Worm (Caenorhabditis elegans): ENCODE data around the gene C04A11.5.
A peak's percentile ranks its signal among the peaks of the same experiment; 100 is the strongest.

C04A11.5 gene

DNA sequence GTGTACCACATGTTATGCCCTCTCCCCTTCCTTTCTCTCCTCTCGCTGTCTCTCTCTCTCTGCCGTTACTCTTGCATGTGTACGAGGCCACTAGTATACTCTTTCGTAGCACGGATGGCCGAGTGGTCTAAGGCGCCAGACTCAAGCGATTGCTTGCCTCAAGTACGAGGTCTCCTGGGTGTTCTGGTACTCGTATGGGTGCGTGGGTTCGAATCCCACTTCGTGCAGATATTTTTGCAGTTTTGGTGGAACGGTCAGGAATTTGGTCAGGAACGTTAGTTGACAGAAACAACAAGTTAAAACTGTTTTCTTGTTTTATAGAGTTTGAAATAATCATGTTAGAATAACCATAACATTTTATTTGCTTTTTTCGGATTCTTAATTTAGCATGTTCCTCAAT lies 1.1 kb downstream of the C04A11.5 start:
- TF ChIP-seq ceh-36 (tag; optimal IDR thresholded peaks at IDR 0.05): peak; percentile 97
- peak; percentile 99 for TF ChIP-seq aly-1 (tag; optimal IDR thresholded peaks at IDR 0.05)
- no peak for TF ChIP-seq ama-1 (optimal IDR thresholded peaks at IDR 0.05)
- TF ChIP-seq tbx-11 (GFP tag; IDR thresholded peaks at IDR 0.05): peak; percentile 99
- peak; percentile 99 for TF ChIP-seq ceh-13 (GFP tag; optimal IDR thresholded peaks at IDR 0.05)
- peak; percentile 96 for TF ChIP-seq hnd-1 (tag; optimal IDR thresholded peaks at IDR 0.05)
- peak; percentile 100 for TF ChIP-seq F13C5.2 (tag; optimal IDR thresholded peaks at IDR 0.05)
- peak; percentile 99 for TF ChIP-seq pes-1 (GFP tag; IDR thresholded peaks at IDR 0.05)
- peak; percentile 98 for TF ChIP-seq tra-4 (tag; optimal IDR thresholded peaks at IDR 0.05)
- TF ChIP-seq flt-1 (GFP tag; IDR thresholded peaks at IDR 0.05): peak; percentile 99
- TF ChIP-seq B0310.2 (tag; optimal IDR thresholded peaks at IDR 0.05): peak; percentile 99
- TF ChIP-seq scrt-1 (GFP tag; IDR thresholded peaks at IDR 0.05): peak; percentile 100
- TF ChIP-seq ets-7 (tag; optimal IDR thresholded peaks at IDR 0.05): peak; percentile 97
- TF ChIP-seq tbx-37 (GFP tag; conservative IDR thresholded peaks at IDR 0.05): peak; percentile 99
- peak; percentile 94 for TF ChIP-seq hmbx-1 (tag; optimal IDR thresholded peaks at IDR 0.05)
- TF ChIP-seq hmg-4 (GFP tag; optimal IDR thresholded peaks at IDR 0.05): peak; percentile 100
- TF ChIP-seq sea-1 (GFP tag; conservative IDR thresholded peaks at IDR 0.05): peak; percentile 100

DNA sequence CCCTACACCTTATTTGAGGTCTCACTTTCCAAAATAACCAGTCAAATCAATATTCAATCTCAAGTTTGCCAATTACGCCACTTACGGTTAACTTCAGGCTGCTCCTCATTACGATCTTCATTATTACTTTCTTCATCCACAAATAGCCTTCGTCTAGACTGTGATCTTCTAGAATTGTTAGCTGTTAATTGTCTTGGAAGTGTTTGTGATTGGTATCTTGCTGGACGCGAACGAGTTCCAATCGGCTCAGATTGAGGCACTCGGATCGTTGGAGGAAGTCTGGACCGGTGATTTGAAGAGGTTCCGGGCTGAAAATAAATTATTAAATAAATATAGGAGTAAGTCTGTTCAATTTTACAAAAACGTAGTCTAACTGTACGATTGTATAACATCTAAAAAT lies 2.5 kb downstream of the C04A11.5 start:
- no peak for TF ChIP-seq tbx-11 (GFP tag; IDR thresholded peaks at IDR 0.05)
- no peak for TF ChIP-seq scrt-1 (GFP tag; IDR thresholded peaks at IDR 0.05)

DNA sequence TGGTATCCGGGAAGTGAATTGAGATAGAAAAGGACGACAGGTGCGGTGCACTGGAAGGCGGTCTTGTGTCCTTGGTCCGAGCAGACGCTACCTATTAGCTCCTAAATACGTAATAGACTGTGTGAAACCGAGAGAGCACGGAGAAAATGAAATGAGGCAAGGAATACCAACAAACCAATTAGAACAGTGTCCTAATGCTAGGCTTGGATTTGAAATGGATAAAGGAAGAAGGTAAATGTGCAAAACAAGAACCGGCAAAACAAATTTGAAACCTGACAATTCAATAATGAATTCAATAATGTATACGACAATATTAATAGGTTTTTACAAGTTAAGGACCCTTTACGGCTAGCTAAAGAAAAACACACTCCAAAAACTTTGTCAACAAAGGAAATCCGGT lies 4.3 kb downstream of the C04A11.5 start, which contains the start of gene C04A11.2:
C04A11.2 (minus strand) TSS at position 101 of the 400 bp plus-strand sequence.
- TF ChIP-seq hmbx-1 (tag; optimal IDR thresholded peaks at IDR 0.05) (no peak), aly-1 (tag; optimal IDR thresholded peaks at IDR 0.05) (no peak), pes-1 (GFP tag; IDR thresholded peaks at IDR 0.05) (no peak), ceh-36 (tag; optimal IDR thresholded peaks at IDR 0.05) (no peak), B0310.2 (tag; optimal IDR thresholded peaks at IDR 0.05) (no peak), tra-4 (tag; optimal IDR thresholded peaks at IDR 0.05) (no peak), ceh-13 (GFP tag; optimal IDR thresholded peaks at IDR 0.05) (no peak), ama-1 (optimal IDR thresholded peaks at IDR 0.05) (no peak), scrt-1 (GFP tag; IDR thresholded peaks at IDR 0.05) (no peak), ets-7 (tag; optimal IDR thresholded peaks at IDR 0.05) (no peak), tbx-37 (GFP tag; conservative IDR thresholded peaks at IDR 0.05) (no peak), F13C5.2 (tag; optimal IDR thresholded peaks at IDR 0.05) (no peak), hmg-4 (GFP tag; optimal IDR thresholded peaks at IDR 0.05) (no peak), hnd-1 (tag; optimal IDR thresholded peaks at IDR 0.05) (no peak), flt-1 (GFP tag; IDR thresholded peaks at IDR 0.05) (no peak), tbx-11 (GFP tag; IDR thresholded peaks at IDR 0.05) (no peak), sea-1 (GFP tag; conservative IDR thresholded peaks at IDR 0.05) (no peak)

DNA sequence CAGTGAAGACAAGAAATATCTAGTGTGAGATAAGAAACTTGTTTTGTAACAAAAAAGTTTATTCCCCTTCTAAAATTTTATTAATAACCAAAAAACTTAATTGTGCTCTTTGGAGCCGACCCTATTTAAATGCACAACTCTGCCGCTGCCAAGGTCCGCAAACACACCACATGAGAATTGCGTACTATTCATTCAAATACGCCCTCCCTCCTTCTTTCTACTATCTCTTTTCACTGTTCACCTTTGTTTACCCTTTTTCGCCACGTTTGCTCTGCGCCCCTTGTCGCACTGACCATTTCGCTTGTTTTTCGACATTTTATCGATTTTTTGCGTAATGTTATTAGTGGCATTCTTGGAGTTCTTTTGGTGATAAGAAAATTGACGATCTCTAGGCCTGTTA lies 5.3 kb downstream of the C04A11.5 start:
- no peak for TF ChIP-seq ceh-13 (GFP tag; optimal IDR thresholded peaks at IDR 0.05)
- no peak for TF ChIP-seq tbx-11 (GFP tag; IDR thresholded peaks at IDR 0.05)
- TF ChIP-seq scrt-1 (GFP tag; IDR thresholded peaks at IDR 0.05): no peak
- no peak for TF ChIP-seq tra-4 (tag; optimal IDR thresholded peaks at IDR 0.05)
- no peak for TF ChIP-seq B0310.2 (tag; optimal IDR thresholded peaks at IDR 0.05)
- TF ChIP-seq ceh-36 (tag; optimal IDR thresholded peaks at IDR 0.05): no peak
- no peak for TF ChIP-seq hmbx-1 (tag; optimal IDR thresholded peaks at IDR 0.05)
- no peak for TF ChIP-seq tbx-37 (GFP tag; conservative IDR thresholded peaks at IDR 0.05)
- no peak for TF ChIP-seq hmg-4 (GFP tag; optimal IDR thresholded peaks at IDR 0.05)
- TF ChIP-seq F13C5.2 (tag; optimal IDR thresholded peaks at IDR 0.05): no peak
- no peak for TF ChIP-seq ets-7 (tag; optimal IDR thresholded peaks at IDR 0.05)
- no peak for TF ChIP-seq ama-1 (optimal IDR thresholded peaks at IDR 0.05)

DNA sequence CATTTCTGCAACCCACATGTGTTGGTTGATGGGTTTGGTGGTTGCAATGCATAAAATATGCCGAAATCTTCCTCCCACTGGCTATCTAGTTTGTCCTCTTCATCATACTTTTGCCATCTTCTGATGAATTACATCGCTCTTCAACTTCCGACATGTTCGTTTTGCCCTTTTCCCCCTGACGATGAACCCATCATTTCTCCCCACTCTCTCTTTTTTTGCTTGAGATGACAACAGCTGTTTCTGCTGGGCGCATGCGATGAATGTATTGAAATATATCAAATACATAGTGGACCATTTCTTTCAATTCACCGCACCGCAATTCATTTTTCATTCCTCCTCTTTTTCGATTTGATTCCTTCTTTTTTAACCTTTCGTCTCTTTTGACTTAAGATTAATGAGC lies 6.6 kb downstream of the C04A11.5 start:
- TF ChIP-seq flt-1 (GFP tag; IDR thresholded peaks at IDR 0.05): no peak
- no peak for TF ChIP-seq tbx-11 (GFP tag; IDR thresholded peaks at IDR 0.05)
- TF ChIP-seq ets-7 (tag; optimal IDR thresholded peaks at IDR 0.05): no peak
- no peak for TF ChIP-seq hmbx-1 (tag; optimal IDR thresholded peaks at IDR 0.05)
- no peak for TF ChIP-seq tra-4 (tag; optimal IDR thresholded peaks at IDR 0.05)
- TF ChIP-seq sea-1 (GFP tag; conservative IDR thresholded peaks at IDR 0.05): no peak
- no peak for TF ChIP-seq B0310.2 (tag; optimal IDR thresholded peaks at IDR 0.05)
- TF ChIP-seq aly-1 (tag; optimal IDR thresholded peaks at IDR 0.05): no peak
- no peak for TF ChIP-seq hmg-4 (GFP tag; optimal IDR thresholded peaks at IDR 0.05)
- TF ChIP-seq scrt-1 (GFP tag; IDR thresholded peaks at IDR 0.05): no peak
- no peak for TF ChIP-seq tbx-37 (GFP tag; conservative IDR thresholded peaks at IDR 0.05)
- no peak for TF ChIP-seq hnd-1 (tag; optimal IDR thresholded peaks at IDR 0.05)
- TF ChIP-seq ceh-36 (tag; optimal IDR thresholded peaks at IDR 0.05): no peak
- TF ChIP-seq ceh-13 (GFP tag; optimal IDR thresholded peaks at IDR 0.05): no peak
- TF ChIP-seq pes-1 (GFP tag; IDR thresholded peaks at IDR 0.05): no peak
- TF ChIP-seq ama-1 (optimal IDR thresholded peaks at IDR 0.05): no peak
- TF ChIP-seq F13C5.2 (tag; optimal IDR thresholded peaks at IDR 0.05): no peak

DNA sequence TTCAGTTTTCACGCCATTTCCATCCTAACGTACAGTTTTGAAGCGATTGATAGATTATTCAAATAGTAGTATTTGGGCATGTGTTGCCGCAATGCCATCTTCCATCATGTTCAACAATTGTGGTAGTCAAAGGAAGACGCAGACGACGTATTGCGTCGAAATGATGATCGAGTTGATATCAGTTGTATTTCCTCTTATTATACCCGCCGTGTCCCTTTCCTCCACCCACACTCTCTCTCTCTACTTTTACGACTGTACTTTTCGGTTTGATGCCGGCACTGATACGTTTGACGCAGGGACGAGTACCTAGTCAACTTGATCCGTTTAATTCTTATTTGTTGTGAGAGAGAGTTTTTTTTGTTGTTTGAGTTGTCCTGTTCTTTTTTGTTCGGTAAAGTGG lies 8.2 kb downstream of the C04A11.5 start:
- TF ChIP-seq tbx-37 (GFP tag; conservative IDR thresholded peaks at IDR 0.05) (no peak), aly-1 (tag; optimal IDR thresholded peaks at IDR 0.05) (no peak), pes-1 (GFP tag; IDR thresholded peaks at IDR 0.05) (no peak), tbx-11 (GFP tag; IDR thresholded peaks at IDR 0.05) (no peak), F13C5.2 (tag; optimal IDR thresholded peaks at IDR 0.05) (no peak), sea-1 (GFP tag; conservative IDR thresholded peaks at IDR 0.05) (no peak), flt-1 (GFP tag; IDR thresholded peaks at IDR 0.05) (no peak), hmbx-1 (tag; optimal IDR thresholded peaks at IDR 0.05) (no peak), hmg-4 (GFP tag; optimal IDR thresholded peaks at IDR 0.05) (no peak), ets-7 (tag; optimal IDR thresholded peaks at IDR 0.05) (no peak), B0310.2 (tag; optimal IDR thresholded peaks at IDR 0.05) (no peak), tra-4 (tag; optimal IDR thresholded peaks at IDR 0.05) (no peak), scrt-1 (GFP tag; IDR thresholded peaks at IDR 0.05) (no peak), ceh-13 (GFP tag; optimal IDR thresholded peaks at IDR 0.05) (no peak), hnd-1 (tag; optimal IDR thresholded peaks at IDR 0.05) (no peak), ama-1 (optimal IDR thresholded peaks at IDR 0.05) (no peak), ceh-36 (tag; optimal IDR thresholded peaks at IDR 0.05) (no peak)

DNA sequence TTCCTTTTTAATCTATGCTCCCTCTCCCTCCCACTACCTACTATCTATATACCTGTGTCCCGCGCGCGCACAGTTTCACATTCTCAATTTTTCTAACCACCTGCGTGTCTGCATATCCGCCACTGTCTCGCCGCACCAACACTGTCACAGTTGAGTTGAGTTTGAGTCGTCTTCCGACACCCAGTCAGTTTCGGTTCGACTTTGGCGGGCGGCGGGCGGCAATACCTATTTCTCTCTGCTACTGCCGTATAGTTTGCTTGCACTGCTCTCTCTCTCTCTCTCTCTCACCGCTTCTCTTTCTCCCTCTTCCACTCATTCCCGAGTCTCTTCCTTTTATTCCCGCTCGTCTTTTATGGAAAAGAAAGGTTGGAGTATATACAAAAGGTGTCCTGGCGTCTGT lies 11.1 kb downstream of the C04A11.5 start:
- no peak for TF ChIP-seq aly-1 (tag; optimal IDR thresholded peaks at IDR 0.05)
- no peak for TF ChIP-seq F13C5.2 (tag; optimal IDR thresholded peaks at IDR 0.05)
- TF ChIP-seq hmg-4 (GFP tag; optimal IDR thresholded peaks at IDR 0.05): peak; percentile 68
- TF ChIP-seq B0310.2 (tag; optimal IDR thresholded peaks at IDR 0.05): peak; percentile 34
